Fruit fly (Drosophila melanogaster) whole organism, prepupa: ENCODE results near the gene Alp13.
A peak's percentile ranks its signal among the peaks of the same experiment; 100 is the strongest.

ENCODE experiments used
- CG10631 ChIP-seq: fragments of 200-800 bp; sonication (Bioruptor generic); optimal IDR thresholded peaks from 2 replicates; lab custom pipeline; 2016; ENCODE audit warnings: missing biosample characterization, missing genetic modification characterization
- CG11762 ChIP-seq: fragments of 200-800 bp; sonication (Bioruptor generic); optimal IDR thresholded peaks from 3 replicates; lab custom pipeline; 2016; ENCODE audit warnings: missing biosample characterization, missing genetic modification characterization; ENCODE audit not compliant: insufficient read depth
- CG11902 ChIP-seq: fragments of 200-800 bp; sonication (Bioruptor generic); optimal IDR thresholded peaks from 3 replicates; lab custom pipeline; 2016; ENCODE audit warnings: missing biosample characterization, missing genetic modification characterization
- CG16779 ChIP-seq: fragments of 200-800 bp; sonication (Bioruptor generic); optimal IDR thresholded peaks from 3 replicates; lab custom pipeline; 2017; ENCODE audit warnings: missing biosample characterization, mild to moderate bottlenecking, missing genetic modification characterization
- CG3032 ChIP-seq: fragments of 200-800 bp; optimal IDR thresholded peaks from 2 replicates; lab custom pipeline; 2019; ENCODE audit warnings: missing biosample characterization, mild to moderate bottlenecking, missing genetic modification characterization, moderate library complexity
- CG31627 ChIP-seq: fragments of 200-800 bp; sonication (Bioruptor generic); optimal IDR thresholded peaks from 3 replicates; lab custom pipeline; 2016; ENCODE audit warnings: missing biosample characterization, missing genetic modification characterization
- CG34406 ChIP-seq: fragments of 200-800 bp; sonication (Bioruptor generic); optimal IDR thresholded peaks from 3 replicates; lab custom pipeline; 2016; ENCODE audit warnings: missing biosample characterization, missing genetic modification characterization
- CG3919 ChIP-seq: fragments of 200-800 bp; sonication (Bioruptor generic); optimal IDR thresholded peaks from 3 replicates; lab custom pipeline; 2016; ENCODE audit warnings: missing biosample characterization, missing genetic modification characterization
- CG6163 ChIP-seq: fragments of 200-800 bp; sonication (Bioruptor generic); IDR thresholded peaks from 3 replicates; pipeline ENCODE4 v1.3.6; 2022; ENCODE audit warnings: missing biosample characterization, missing genetic modification characterization
- CG6276 ChIP-seq: fragments of 200-800 bp; sonication (Bioruptor generic); optimal IDR thresholded peaks from 2 replicates; lab custom pipeline; 2017; ENCODE audit warnings: missing biosample characterization, mild to moderate bottlenecking, missing genetic modification characterization
- CG6792 ChIP-seq: fragments of 200-800 bp; sonication (Bioruptor generic); optimal IDR thresholded peaks from 3 replicates; lab custom pipeline; 2016; ENCODE audit warnings: missing biosample characterization, missing genetic modification characterization
- CG6808 ChIP-seq: fragments of 200-800 bp; sonication (Bioruptor generic); optimal IDR thresholded peaks from 3 replicates; lab custom pipeline; 2017; ENCODE audit warnings: missing biosample characterization, missing genetic modification characterization, mild to moderate bottlenecking, moderate library complexity, missing genetic modification reagents
- CG7368 ChIP-seq: fragments of 200-800 bp; sonication (Bioruptor generic); optimal IDR thresholded peaks from 3 replicates; lab custom pipeline; 2016; ENCODE audit warnings: missing biosample characterization, missing genetic modification characterization
- CG8119 ChIP-seq: fragments of 200-800 bp; sonication (Bioruptor generic); IDR thresholded peaks from 3 replicates; pipeline ENCODE4 v1.3.6; 2022; ENCODE audit warnings: missing biosample characterization, missing genetic modification characterization
- CG8632 ChIP-seq: fragments of 200-800 bp; sonication (Bioruptor generic); optimal IDR thresholded peaks from 3 replicates; lab custom pipeline; 2016; ENCODE audit warnings: missing biosample characterization, missing genetic modification characterization
- CG9139 ChIP-seq: fragments of 200-800 bp; sonication (Bioruptor generic); optimal IDR thresholded peaks from 3 replicates; lab custom pipeline; 2017; ENCODE audit warnings: missing biosample characterization, mild to moderate bottlenecking, missing genetic modification characterization
- Eip78C ChIP-seq: fragments of 200-800 bp; sonication (Bioruptor generic); peaks from one replicate; lab custom pipeline; 2016; ENCODE audit warnings: missing biosample characterization, missing genetic modification characterization
- Ets21C ChIP-seq: fragments of 200-800 bp; sonication (Bioruptor generic); optimal IDR thresholded peaks from 3 replicates; lab custom pipeline; 2016; ENCODE audit warnings: missing biosample characterization, missing genetic modification characterization
- Ets96B ChIP-seq: fragments of 200-800 bp; optimal IDR thresholded peaks from 2 replicates; lab custom pipeline; 2019; ENCODE audit warnings: missing biosample characterization, mild to moderate bottlenecking, missing genetic modification characterization, moderate library complexity
- Gug ChIP-seq: fragments of 200-800 bp; sonication (Bioruptor generic); IDR thresholded peaks from 2 replicates; pipeline ENCODE4 v1.3.6; 2022; ENCODE audit warnings: missing biosample characterization, missing genetic modification characterization
- Met ChIP-seq: fragments of 200-800 bp; sonication (Bioruptor generic); optimal IDR thresholded peaks from 3 replicates; lab custom pipeline; 2016; ENCODE audit warnings: missing biosample characterization, missing genetic modification characterization
- OdsH ChIP-seq: fragments of 200-800 bp; sonication (Bioruptor generic); optimal IDR thresholded peaks from 3 replicates; lab custom pipeline; 2016; ENCODE audit warnings: missing biosample characterization, missing genetic modification characterization
- Smox ChIP-seq: fragments of 200-800 bp; sonication (Bioruptor generic); optimal IDR thresholded peaks from 3 replicates; lab custom pipeline; 2016; ENCODE audit warnings: missing biosample characterization, missing genetic modification characterization
- Sox14 ChIP-seq: fragments of 200-800 bp; sonication (Bioruptor generic); optimal IDR thresholded peaks from 3 replicates; lab custom pipeline; 2016; ENCODE audit warnings: missing biosample characterization, missing genetic modification characterization
- Sox15 ChIP-seq: fragments of 200-800 bp; sonication (Bioruptor generic); optimal IDR thresholded peaks from 3 replicates; lab custom pipeline; 2016; ENCODE audit warnings: missing biosample characterization, missing genetic modification characterization
- achi ChIP-seq: fragments of 200-800 bp; sonication (Bioruptor generic); optimal IDR thresholded peaks from 3 replicates; lab custom pipeline; 2016; ENCODE audit warnings: missing biosample characterization, missing genetic modification characterization
- acj6 ChIP-seq: fragments of 200-800 bp; sonication (Bioruptor generic); optimal IDR thresholded peaks from 3 replicates; lab custom pipeline; 2016; ENCODE audit warnings: missing biosample characterization, missing genetic modification characterization
- dac ChIP-seq: fragments of 200-800 bp; sonication (Bioruptor generic); optimal IDR thresholded peaks from 2 replicates; lab custom pipeline; 2017; ENCODE audit warnings: missing biosample characterization, mild to moderate bottlenecking, missing genetic modification characterization
- dsx ChIP-seq: fragments of 200-800 bp; optimal IDR thresholded peaks from 3 replicates; lab custom pipeline; 2019; ENCODE audit warnings: missing biosample characterization, mild to moderate bottlenecking, missing genetic modification characterization, moderate library complexity; ENCODE audit not compliant: poor library complexity, severe bottlenecking
- eg ChIP-seq: fragments of 200-800 bp; sonication (Bioruptor generic); IDR thresholded peaks from 3 replicates; pipeline ENCODE4 v1.3.6; 2022; ENCODE audit warnings: missing biosample characterization, missing genetic modification characterization
- esn ChIP-seq: fragments of 200-800 bp; sonication (Bioruptor generic); optimal IDR thresholded peaks from 2 replicates; lab custom pipeline; 2016; ENCODE audit warnings: missing biosample characterization, mild to moderate bottlenecking, missing genetic modification characterization, moderate library complexity
- fd85E ChIP-seq: fragments of 200-800 bp; sonication (Bioruptor generic); optimal IDR thresholded peaks from 3 replicates; lab custom pipeline; 2016; ENCODE audit warnings: missing biosample characterization, missing genetic modification characterization
- fkh ChIP-seq: fragments of 200-800 bp; sonication (Bioruptor generic); optimal IDR thresholded peaks from 3 replicates; lab custom pipeline; 2017; ENCODE audit warnings: missing biosample characterization, mild to moderate bottlenecking, missing genetic modification characterization, moderate library complexity
- net ChIP-seq: fragments of 200-800 bp; sonication (Bioruptor generic); optimal IDR thresholded peaks from 3 replicates; lab custom pipeline; 2016; ENCODE audit warnings: missing biosample characterization, missing genetic modification characterization
- pdm3 ChIP-seq: fragments of 200-800 bp; sonication (Bioruptor generic); optimal IDR thresholded peaks from 3 replicates; lab custom pipeline; 2016; ENCODE audit warnings: missing biosample characterization, missing genetic modification characterization
- salr ChIP-seq, 2 experiments: fragments of 200-800 bp; sonication (Bioruptor generic); optimal IDR thresholded peaks; 3 replicates each; lab custom pipeline; 2016 to 2018; ENCODE audit warnings: missing biosample characterization in 2 of 2, missing genetic modification characterization in 2 of 2, mild to moderate bottlenecking in 1 of 2
- spab ChIP-seq: fragments of 200-800 bp; sonication (Bioruptor generic); optimal IDR thresholded peaks from 2 replicates; lab custom pipeline; 2017; ENCODE audit warnings: missing biosample characterization, mild to moderate bottlenecking, missing genetic modification characterization, missing genetic modification reagents
- ss ChIP-seq, 2 experiments: fragments of 200-800 bp; sonication (Bioruptor generic); optimal IDR thresholded peaks; 2 replicates in 1 of 2; 3 replicates in 1 of 2; lab custom pipeline; 2017 to 2018; ENCODE audit warnings: mild to moderate bottlenecking in 2 of 2, missing biosample characterization in 2 of 2, missing genetic modification characterization in 2 of 2, moderate library complexity in 1 of 2
- svp ChIP-seq: fragments of 200-800 bp; sonication (Bioruptor generic); peaks from one replicate; lab custom pipeline; 2016; ENCODE audit warnings: missing biosample characterization, missing genetic modification characterization
- topi ChIP-seq: fragments of 200-800 bp; sonication (Bioruptor generic); optimal IDR thresholded peaks from 3 replicates; lab custom pipeline; 2016; ENCODE audit warnings: missing biosample characterization, missing genetic modification characterization
- vri ChIP-seq: fragments of 200-800 bp; sonication (Bioruptor generic); optimal IDR thresholded peaks from 3 replicates; lab custom pipeline; 2016; ENCODE audit warnings: missing biosample characterization, mild to moderate bottlenecking, missing genetic modification characterization

The Alp13 gene

dm6 chr3R:10048035-10048774, 27.0 kb downstream of the Alp13 start (continued):
- TF ChIP-seq salr (GFP tag; optimal IDR thresholded peaks at IDR 0.05; lab: Kevin White, UChicago): peak in 1 of 2 experiments; percentile 60
- TF ChIP-seq vri (GFP tag; lab: Kevin White, UChicago): peak; percentile 63
- peak; percentile 75 for TF ChIP-seq OdsH (GFP tag; lab: Kevin White, UChicago)
- no peak for TF ChIP-seq CG9139
- peak; percentile 69 for TF ChIP-seq acj6 (GFP tag; lab: Kevin White, UChicago)
- TF ChIP-seq ss (GFP tag; optimal IDR thresholded peaks at IDR 0.05; lab: Kevin White, UChicago): peak in 1 of 2 experiments; percentile 63
- TF ChIP-seq Met (GFP tag; lab: Kevin White, UChicago): no peak
- peak; percentile 62 for TF ChIP-seq CG8632
- no peak for TF ChIP-seq fd85E (GFP tag; lab: Kevin White, UChicago)
- no peak for TF ChIP-seq CG16779
- TF ChIP-seq eg: no peak
- no peak for TF ChIP-seq Smox (GFP tag; lab: Kevin White, UChicago)
- peak; percentile 69; the same call in 2 of the 3 replicates for TF ChIP-seq CG8119 (GFP tag; lab: Robert Waterston, UW)
- peak; percentile 71 for TF ChIP-seq CG6792 (GFP tag; lab: Kevin White, UChicago)
- peak; percentile 62 for TF ChIP-seq CG11762
- TF ChIP-seq fkh (GFP tag; lab: Kevin White, UChicago): no peak
- peak; percentile 65 for TF ChIP-seq net (GFP tag; lab: Kevin White, UChicago)
- peak; percentile 95 for TF ChIP-seq svp (GFP tag; lab: Kevin White, UChicago)
- peak; percentile 39 for TF ChIP-seq CG6808 (GFP tag; lab: Kevin White, UChicago)
- TF ChIP-seq spab (GFP tag; lab: Kevin White, UChicago): no peak
- TF ChIP-seq CG11902 (GFP tag; lab: Kevin White, UChicago): no peak
- TF ChIP-seq pdm3 (GFP tag; lab: Kevin White, UChicago): no peak
- no peak for TF ChIP-seq CG6163 (GFP tag; lab: Robert Waterston, UW)
- TF ChIP-seq CG31627 (GFP tag; lab: Kevin White, UChicago): peak; percentile 57
- peak; percentile 75 for TF ChIP-seq CG34406 (GFP tag; lab: Kevin White, UChicago)
- peak; percentile 29 for TF ChIP-seq CG7368 (GFP tag; lab: Kevin White, UChicago)
- TF ChIP-seq dsx: peak; percentile 16
- TF ChIP-seq CG3032 (tag; lab: Kevin White, UChicago): peak; percentile 59
- peak; percentile 72 for TF ChIP-seq Sox14 (GFP tag; lab: Kevin White, UChicago)
- TF ChIP-seq CG10631: peak; percentile 31
- TF ChIP-seq achi (GFP tag; lab: Kevin White, UChicago): peak; percentile 63

- TF ChIP-seq Met (GFP tag; lab: Kevin White, UChicago): no peak
- no peak for TF ChIP-seq Sox14 (GFP tag; lab: Kevin White, UChicago)
- TF ChIP-seq dac: no peak
- no peak for TF ChIP-seq fd85E (GFP tag; lab: Kevin White, UChicago)
- no peak for TF ChIP-seq CG6276 (GFP tag; lab: Kevin White, UChicago)
- peak; percentile 42 for TF ChIP-seq vri (GFP tag; lab: Kevin White, UChicago)
- TF ChIP-seq esn: peak; percentile 6
- TF ChIP-seq Ets21C (GFP tag; lab: Kevin White, UChicago): no peak
- peak; percentile 1 for TF ChIP-seq dsx
- TF ChIP-seq CG16779: no peak
- TF ChIP-seq Eip78C (GFP tag; lab: Kevin White, UChicago): peak; percentile 48
- TF ChIP-seq Sox15 (GFP tag; lab: Kevin White, UChicago): no peak
- no peak for TF ChIP-seq CG3032 (tag; lab: Kevin White, UChicago)
- no peak for TF ChIP-seq Gug (GFP tag; lab: Robert Waterston, UW)
- peak; percentile 52 for TF ChIP-seq fkh (GFP tag; lab: Kevin White, UChicago)
- no peak for TF ChIP-seq CG11762
- no peak for TF ChIP-seq CG8632
- TF ChIP-seq Ets96B (tag; lab: Kevin White, UChicago): no peak
- peak; percentile 33 for TF ChIP-seq topi (GFP tag; lab: Kevin White, UChicago)
- no peak for TF ChIP-seq CG11902 (GFP tag; lab: Kevin White, UChicago)
- TF ChIP-seq CG3919 (GFP tag; lab: Kevin White, UChicago): no peak
- no peak for TF ChIP-seq CG7368 (GFP tag; lab: Kevin White, UChicago)
Observed at dm6 chr3R:10045343-10045742, 29.8 kb downstream of the Alp13 start, which contains the start of the genes CG11722 and mtTFB2. Gene CG11722 (minus strand): TSS chr3R:10045542. Gene mtTFB2 (plus strand): TSS chr3R:10045574.
